Worm (Caenorhabditis elegans): ENCODE measurements around the gene Y39E4B.11.

DNA sequence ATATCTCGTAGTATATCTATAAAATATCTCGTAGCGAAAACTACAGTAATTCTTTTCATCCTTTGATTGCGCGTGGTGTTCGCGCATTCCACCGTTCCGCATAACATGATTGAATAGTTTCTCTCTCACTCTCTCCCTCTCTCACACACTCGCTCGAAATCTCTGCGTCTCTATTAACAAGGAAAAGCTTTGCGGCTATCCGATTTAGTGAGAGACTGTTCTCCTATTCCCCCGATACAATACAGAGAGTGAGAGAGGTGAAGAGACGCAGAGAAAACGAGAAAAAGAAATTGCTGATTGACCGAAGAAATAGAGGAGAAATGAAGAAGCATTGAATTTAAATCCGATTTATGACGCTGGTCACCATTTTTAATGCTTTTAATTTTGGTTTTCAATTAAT is 22.8 kb upstream of the Y39E4B.11 start:
- TF ChIP-seq W03F9.2 (tag; optimal IDR thresholded peaks at IDR 0.05) (no peak), him-1 (tag; optimal IDR thresholded peaks at IDR 0.05) (no peak), dao-5 (tag; optimal IDR thresholded peaks at IDR 0.05) (no peak)

All from whole organism, L4/young adult.